Worm (Caenorhabditis elegans): ENCODE results near the gene ztf-18.

ce11 chrIII:859898-860297, 35.6 kb downstream of the ztf-18 start, which contains the start of gene exos-4.2:
- no peak for TF ChIP-seq ama-1 (optimal IDR thresholded peaks at IDR 0.05)
- no peak for TF ChIP-seq hmbx-1 (tag; optimal IDR thresholded peaks at IDR 0.05)

All from whole organism, early embryonic.